Worm (Caenorhabditis elegans): Measurements from ENCODE around the gene C33F10.14.

Gene C33F10.14

ce11 chrII:4791272-4791671, 5.9 kb upstream of the C33F10.14 start, which contains the start of gene F26G1.1 (continued):
- TF ChIP-seq mab-9 (GFP tag; IDR thresholded peaks at IDR 0.05) (peak; percentile 76), nhr-84 (tag; optimal IDR thresholded peaks at IDR 0.05) (no peak)

DNA sequence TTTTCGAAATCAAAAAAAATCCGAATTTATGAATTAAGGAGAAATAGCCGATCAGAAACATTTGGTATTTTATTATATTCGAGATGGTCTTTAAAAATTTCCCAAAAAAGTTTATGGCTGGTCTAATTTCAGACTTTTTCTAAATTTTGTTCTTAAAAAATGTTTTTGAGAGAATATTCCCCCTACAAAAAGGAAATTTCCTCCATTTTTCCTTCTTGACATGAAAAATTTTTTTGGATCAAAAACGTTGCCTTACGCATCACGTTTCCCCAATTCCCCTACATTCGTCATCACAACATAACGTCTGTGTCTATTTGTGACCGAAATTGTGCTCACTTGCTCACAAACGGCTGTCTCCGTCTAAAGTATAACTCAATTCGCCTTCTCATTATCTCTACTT, 3.9 kb upstream of the C33F10.14 start:
- TF ChIP-seq ceh-82 (tag; optimal IDR thresholded peaks at IDR 0.05): no peak
- no peak for TF ChIP-seq pag-3 (tag; optimal IDR thresholded peaks at IDR 0.05; ENCODE audit: borderline replicate concordance, insufficient read depth)
- no peak for TF ChIP-seq pqm-1 (tag; optimal IDR thresholded peaks at IDR 0.05)
- TF ChIP-seq hlh-17 (GFP tag; optimal IDR thresholded peaks at IDR 0.05; ENCODE audit: borderline replicate concordance): no peak
- TF ChIP-seq nhr-77 (tag; optimal IDR thresholded peaks at IDR 0.05): no peak
- TF ChIP-seq nhr-237 (tag; optimal IDR thresholded peaks at IDR 0.05): no peak
- TF ChIP-seq isw-1 (GFP tag; IDR thresholded peaks at IDR 0.05): no peak
- no peak for TF ChIP-seq nhr-20 (tag; optimal IDR thresholded peaks at IDR 0.05)
- no peak for TF ChIP-seq unc-98 (GFP tag; IDR thresholded peaks at IDR 0.05)
- TF ChIP-seq fkh-4 (tag; optimal IDR thresholded peaks at IDR 0.05; ENCODE audit: borderline replicate concordance): no peak
- TF ChIP-seq fkh-10 (GFP tag; optimal IDR thresholded peaks at IDR 0.05): no peak
- TF ChIP-seq unc-86 (tag; optimal IDR thresholded peaks at IDR 0.05): no peak

ce11 chrII:4795461-4795860, 1.7 kb upstream of the C33F10.14 start, which contains the start of gene C33F10.4:
TSS of gene C33F10.4 (plus strand) at chrII:4795761.
- TF ChIP-seq dsc-1 (tag; optimal IDR thresholded peaks at IDR 0.05): no peak
- TF ChIP-seq isw-1 (GFP tag; IDR thresholded peaks at IDR 0.05): no peak
- TF ChIP-seq mdl-1 (tag; optimal IDR thresholded peaks at IDR 0.05): no peak
- no peak for TF ChIP-seq aly-2 (tag; optimal IDR thresholded peaks at IDR 0.05)
- no peak for TF ChIP-seq hlh-4 (tag; optimal IDR thresholded peaks at IDR 0.05)
- no peak for TF ChIP-seq alr-1 (tag; optimal IDR thresholded peaks at IDR 0.05; ENCODE audit: borderline replicate concordance)
- no peak for TF ChIP-seq efl-1 (optimal IDR thresholded peaks at IDR 0.05)
- no peak for TF ChIP-seq efl-1 (GFP tag; optimal IDR thresholded peaks at IDR 0.05 in 1 of 2)
- TF ChIP-seq nhr-12 (tag; optimal IDR thresholded peaks at IDR 0.05): no peak
- TF ChIP-seq egl-13 (tag; optimal IDR thresholded peaks at IDR 0.05): no peak
- no peak for TF ChIP-seq ama-1 (optimal IDR thresholded peaks at IDR 0.05)
- no peak for TF ChIP-seq lin-15B (tag; optimal IDR thresholded peaks at IDR 0.05)
- no peak for TF ChIP-seq egl-27 (tag; optimal IDR thresholded peaks at IDR 0.05)
- no peak for TF ChIP-seq nhr-28 (tag; optimal IDR thresholded peaks at IDR 0.05)
- no peak for TF ChIP-seq fos-1 (tag; optimal IDR thresholded peaks at IDR 0.05)

DNA sequence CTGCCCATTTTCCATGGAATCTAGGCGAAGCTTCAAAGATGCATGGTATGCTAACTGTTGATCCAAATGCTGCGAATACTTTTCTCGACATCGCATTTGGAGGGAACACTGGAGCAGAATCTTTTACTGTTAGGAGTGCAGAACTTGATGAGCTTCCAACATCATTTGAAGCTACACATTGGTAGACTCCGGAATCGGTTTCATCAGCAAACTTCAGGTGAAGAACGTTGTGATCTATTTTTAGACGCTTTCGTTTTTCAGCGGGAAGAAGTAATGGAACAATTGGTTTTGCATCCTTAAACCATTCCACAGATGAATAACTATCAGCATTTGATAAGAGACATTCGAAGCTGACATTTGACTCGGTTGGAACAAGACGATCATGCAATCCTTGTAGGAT, 3.4 kb downstream of the C33F10.14 start:
- TF ChIP-seq fos-1 (tag; optimal IDR thresholded peaks at IDR 0.05): no peak
- TF ChIP-seq elt-3 (tag; optimal IDR thresholded peaks at IDR 0.05): no peak
- no peak for TF ChIP-seq xbp-1 (tag; optimal IDR thresholded peaks at IDR 0.05)
- TF ChIP-seq unc-98 (GFP tag; IDR thresholded peaks at IDR 0.05): no peak
- no peak for TF ChIP-seq lin-15B (tag; optimal IDR thresholded peaks at IDR 0.05)
- TF ChIP-seq lir-3 (tag; optimal IDR thresholded peaks at IDR 0.05; ENCODE audit: poor library complexity): no peak
- no peak for TF ChIP-seq hlh-17 (GFP tag; optimal IDR thresholded peaks at IDR 0.05; ENCODE audit: borderline replicate concordance)
- no peak for TF ChIP-seq nhr-77 (tag; optimal IDR thresholded peaks at IDR 0.05)
- TF ChIP-seq ets-5 (GFP tag; IDR thresholded peaks at IDR 0.05): no peak
- TF ChIP-seq C04F5.9 (tag; optimal IDR thresholded peaks at IDR 0.05): no peak
- TF ChIP-seq lin-13 (GFP tag; optimal IDR thresholded peaks at IDR 0.05): no peak
- no peak for TF ChIP-seq ceh-8 (GFP tag; optimal IDR thresholded peaks at IDR 0.05)
- TF ChIP-seq nhr-90 (tag; optimal IDR thresholded peaks at IDR 0.05; ENCODE audit: poor library complexity): no peak
- TF ChIP-seq hlh-4 (tag; optimal IDR thresholded peaks at IDR 0.05): no peak
- no peak for TF ChIP-seq unc-86 (tag; optimal IDR thresholded peaks at IDR 0.05)
- no peak for TF ChIP-seq ceh-90 (tag; optimal IDR thresholded peaks at IDR 0.05)
- TF ChIP-seq nhr-12 (tag; optimal IDR thresholded peaks at IDR 0.05): no peak
- TF ChIP-seq efl-3 (GFP tag; optimal IDR thresholded peaks at IDR 0.05): no peak
- TF ChIP-seq egl-27 (tag; optimal IDR thresholded peaks at IDR 0.05): no peak
- no peak for TF ChIP-seq ztf-11 (tag; optimal IDR thresholded peaks at IDR 0.05)

All from whole organism, L1 larva.